Worm (Caenorhabditis elegans) whole organism, L4 larva: ENCODE data around the gene fbxa-63.

ENCODE experiments used
- D1046.2 ChIP-seq: fragments of 200-800 bp; sonication (Bioruptor generic); IDR thresholded peaks from 2 replicates; pipeline ENCODE4 v1.3.6; 2022; ENCODE audit warnings: missing genetic modification characterization, missing compliant biosample characterization
- F10B5.3 ChIP-seq: sonication (generic microtip); optimal IDR thresholded peaks from 2 replicates; lab custom pipeline; 2016; ENCODE audit warnings: mild to moderate bottlenecking, missing genetic modification characterization, missing compliant biosample characterization
- daf-12 ChIP-seq: fragments of 150-350 bp; optimal IDR thresholded peaks from 2 replicates; lab custom pipeline; 2014; ENCODE audit warnings: missing biosample characterization, missing genetic modification reagents, missing genetic modification characterization
- daf-16 ChIP-seq, 3 experiments: sonication (generic microtip); optimal IDR thresholded peaks; 2 replicates each; lab custom pipeline; 2016 to 2017; ENCODE audit warnings: missing genetic modification characterization in 3 of 3, missing genetic modification reagents in 3 of 3, mild to moderate bottlenecking in 2 of 3, missing compliant biosample characterization in 2 of 3, missing biosample characterization in 1 of 3, moderate library complexity in 1 of 3
- dve-1 ChIP-seq: sonication (generic microtip); optimal IDR thresholded peaks from 2 replicates; lab custom pipeline; 2017; ENCODE audit warnings: antibody characterized with exemption, mild to moderate bottlenecking, missing genetic modification characterization, missing compliant biosample characterization; ENCODE audit not compliant: insufficient read depth
- egl-43 ChIP-seq: fragments of 200-800 bp; sonication (Bioruptor generic); IDR thresholded peaks from 2 replicates; pipeline ENCODE4 v1.3.6; 2022; ENCODE audit warnings: missing genetic modification reagents, missing genetic modification characterization, missing compliant biosample characterization
- lin-29 ChIP-seq: fragments of 200-800 bp; sonication (Bioruptor generic); IDR thresholded peaks from 2 replicates; pipeline ENCODE4 v1.3.6; 2022; ENCODE audit warnings: missing genetic modification reagents, missing genetic modification characterization, missing compliant biosample characterization
- mdl-1 ChIP-seq, 2 experiments: fragments of 150-350 bp in 1 of 2; sonication (generic microtip) in 1 of 2; optimal IDR thresholded peaks; 2 replicates each; lab custom pipeline; 2014 to 2017; ENCODE audit warnings: missing biosample characterization in 2 of 2, missing genetic modification characterization in 2 of 2
- mep-1 ChIP-seq: fragments of 150-350 bp; sonication (generic microtip); optimal IDR thresholded peaks from 3 replicates; lab custom pipeline; 2014; ENCODE audit warnings: missing biosample characterization, missing genetic modification characterization
- mes-2 ChIP-seq: sonication (generic microtip); optimal IDR thresholded peaks from 2 replicates; lab custom pipeline; 2016; ENCODE audit warnings: missing genotype, mild to moderate bottlenecking, missing genetic modification characterization, missing compliant biosample characterization; ENCODE audit not compliant: poor library complexity, severe bottlenecking
- nhr-48 ChIP-seq: sonication (generic microtip); optimal IDR thresholded peaks from 2 replicates; lab custom pipeline; 2016; ENCODE audit warnings: mild to moderate bottlenecking, missing genetic modification characterization, missing compliant biosample characterization
- unc-62 ChIP-seq, 3 experiments: fragments of 150-350 bp in 1 of 3; sonication (generic microtip); optimal IDR thresholded peaks in 2 of 3; peaks in 1 of 3; 1 replicate in 1 of 3; 2 replicates in 2 of 3; lab custom pipeline; 2014 to 2017; ENCODE audit warnings: missing biosample characterization in 3 of 3, missing genetic modification characterization in 3 of 3, missing genetic modification reagents in 3 of 3, missing genotype in 1 of 3

DNA sequence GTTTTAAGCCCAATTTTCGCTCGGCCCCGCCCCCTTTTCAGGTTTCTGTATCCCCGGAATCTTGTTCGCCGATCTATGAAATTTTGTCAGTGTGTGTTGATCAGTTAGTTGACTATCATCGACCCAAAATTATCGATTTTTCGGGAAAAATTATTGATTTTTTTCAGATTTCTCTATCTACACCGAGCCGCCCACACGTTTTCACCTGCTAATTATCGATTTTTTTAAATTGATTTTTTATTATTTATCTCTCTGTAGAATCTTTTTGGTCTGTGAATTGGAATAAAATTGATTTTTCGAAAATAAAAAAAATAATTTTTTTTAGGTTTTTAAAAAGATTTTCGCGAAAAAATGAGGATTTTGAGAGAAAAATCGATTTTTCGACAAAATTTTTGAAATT is 36.3 kb upstream of the fbxa-63 start:
- TF ChIP-seq nhr-48 (tag; lab: Kevin White, UChicago), result no peak
- TF ChIP-seq mep-1 (tag; lab: Kevin White, UChicago), result no peak
- no peak for TF ChIP-seq daf-12 (tag; lab: Kevin White, UChicago)
- TF ChIP-seq egl-43, result no peak
- TF ChIP-seq mes-2 (tag; lab: Kevin White, UChicago), result no peak
- TF ChIP-seq daf-16 (GFP tag; optimal IDR thresholded peaks at IDR 0.05; lab: Kevin White, UChicago), result no peak
- TF ChIP-seq daf-16 (tag; optimal IDR thresholded peaks at IDR 0.05; lab: Kevin White, UChicago), result no peak
- no peak for TF ChIP-seq dve-1 (tag; lab: Kevin White, UChicago)
- TF ChIP-seq mdl-1 (tag; optimal IDR thresholded peaks at IDR 0.05; lab: Kevin White, UChicago), result no peak
- TF ChIP-seq D1046.2 (GFP tag; lab: Robert Waterston, UW), result no peak
- no peak for TF ChIP-seq lin-29 (GFP tag; lab: Robert Waterston, UW)
- no peak for TF ChIP-seq unc-62 (GFP tag; optimal IDR thresholded peaks at IDR 0.05 in 1 of 2; lab: Kevin White, UChicago)
- TF ChIP-seq unc-62 (tag; optimal IDR thresholded peaks at IDR 0.05; lab: Kevin White, UChicago), result no peak
- TF ChIP-seq F10B5.3 (tag; lab: Kevin White, UChicago), result no peak
